Worm (Caenorhabditis elegans): ENCODE measurements around the gene ccz-1.

DNA sequence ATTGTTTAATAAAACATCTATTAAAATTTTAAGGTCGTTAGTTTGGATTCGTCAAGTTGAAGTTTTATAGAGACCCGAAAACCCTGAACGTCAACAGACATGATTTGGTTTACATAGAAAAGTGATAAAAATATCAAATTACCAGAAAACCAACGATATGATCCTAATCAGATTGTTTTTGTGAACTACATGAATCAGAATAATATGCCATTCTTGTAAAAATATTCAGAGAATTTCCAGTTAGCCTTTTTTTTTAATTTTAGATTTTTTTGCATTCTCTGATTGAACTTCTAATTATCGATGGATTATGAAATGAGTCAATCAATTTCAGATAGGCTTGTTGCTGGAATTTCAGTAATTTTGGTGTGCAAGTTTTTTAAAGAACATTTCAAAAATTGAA lies 32.4 kb downstream of the ccz-1 start, which contains the start of gene srx-96:
- TF ChIP-seq fkh-2 (tag; optimal IDR thresholded peaks at IDR 0.05) (no peak), jun-1 (tag; optimal IDR thresholded peaks at IDR 0.05) (no peak), nhr-25 (tag; optimal IDR thresholded peaks at IDR 0.05) (no peak), elt-3 (tag; optimal IDR thresholded peaks at IDR 0.05) (no peak), nhr-67 (tag; optimal IDR thresholded peaks at IDR 0.05) (no peak), snpc-4 (tag; optimal IDR thresholded peaks at IDR 0.05) (no peak), sea-2 (GFP tag; optimal IDR thresholded peaks at IDR 0.05) (no peak), ztf-11 (tag; optimal IDR thresholded peaks at IDR 0.05) (no peak), nhr-28 (tag; optimal IDR thresholded peaks at IDR 0.05) (no peak), pha-4 (tag; optimal IDR thresholded peaks at IDR 0.05) (no peak)
